Worm (Caenorhabditis elegans): ENCODE data around the gene fbxc-15.
"Not testable (repeated sequence)": the region's sequence is repeated elsewhere in the genome, so short reads cannot be mapped to it uniquely, and the experiment has no call there.

DNA sequence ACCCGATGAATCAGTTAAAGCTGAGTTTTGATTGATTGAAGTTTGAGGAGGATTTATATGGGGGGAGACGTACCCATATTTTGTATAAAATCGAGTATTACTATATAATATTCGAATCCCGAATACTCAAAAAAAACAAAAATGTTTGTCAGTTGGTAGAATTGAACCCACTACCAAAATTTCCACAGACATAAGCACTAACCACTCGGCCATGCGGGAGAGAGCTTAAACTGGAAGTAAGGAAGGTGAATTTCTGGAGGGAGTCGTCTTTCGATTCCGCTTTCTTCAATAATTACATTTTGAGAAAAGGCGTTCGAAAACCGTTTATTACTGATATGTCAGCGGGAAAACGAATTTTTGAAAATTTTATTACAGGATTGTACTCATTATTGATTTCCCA is 2.1 kb upstream of the fbxc-15 start:
- TF ChIP-seq rec-8 (tag; optimal IDR thresholded peaks at IDR 0.05); ekl-4 (GFP tag; IDR thresholded peaks at IDR 0.05); pha-4 (tag; optimal IDR thresholded peaks at IDR 0.05); F52B5.7 (tag; optimal IDR thresholded peaks at IDR 0.05); ztf-6 (GFP tag; IDR thresholded peaks at IDR 0.05); sdz-38 (tag; optimal IDR thresholded peaks at IDR 0.05); zim-3 (tag; optimal IDR thresholded peaks at IDR 0.05); mes-4 (tag; optimal IDR thresholded peaks at IDR 0.05); ztf-3 (GFP tag; optimal IDR thresholded peaks at IDR 0.05): not testable (repeated sequence)

Measured in whole organism, young adult.